Worm (Caenorhabditis elegans) whole organism, young adult: Measurements from ENCODE around the gene K04C2.5.

ENCODE experiments used
- C17E4.6 ChIP-seq: fragments of 200-800 bp; sonication (Bioruptor generic); IDR thresholded peaks from 2 replicates; pipeline ENCODE4 v1.3.6; 2022; ENCODE audit warnings: missing genetic modification reagents, missing genetic modification characterization, missing compliant biosample characterization
- hlh-26 ChIP-seq: fragments of 200-800 bp; sonication (Bioruptor generic); conservative IDR thresholded peaks from 2 replicates; pipeline ENCODE4 v1.3.6; 2022; ENCODE audit warnings: missing genetic modification reagents, missing genetic modification characterization, missing compliant biosample characterization
- hmg-20 ChIP-seq: fragments of 200-800 bp; sonication (Bioruptor generic); IDR thresholded peaks from 2 replicates; pipeline ENCODE4 v1.3.6; 2022; ENCODE audit warnings: missing genetic modification reagents, missing genetic modification characterization, missing compliant biosample characterization
- lin-35 ChIP-seq, 3 experiments: fragments of 150-350 bp in 2 of 3; sonication (generic microtip) in 1 of 3; optimal IDR thresholded peaks; 2 replicates each; lab custom pipeline; 2014 to 2018; ENCODE audit warnings: missing biosample characterization in 3 of 3, missing genetic modification characterization in 3 of 3, missing genetic modification reagents in 3 of 3
- lsy-27 ChIP-seq: sonication (generic microtip); optimal IDR thresholded peaks from 2 replicates; lab custom pipeline; 2017; ENCODE audit warnings: missing genetic modification characterization, mild to moderate bottlenecking, missing compliant biosample characterization, antibody characterized with exemption, missing genotype, borderline replicate concordance; ENCODE audit not compliant: insufficient read depth
- mes-4 ChIP-seq: sonication (generic microtip); optimal IDR thresholded peaks from 2 replicates; lab custom pipeline; 2016; ENCODE audit warnings: missing genotype, missing genetic modification characterization, missing compliant biosample characterization
- nfyb-1 ChIP-seq: fragments of 200-800 bp; sonication (Bioruptor generic); IDR thresholded peaks from 2 replicates; pipeline ENCODE4 v1.3.6; 2022; ENCODE audit warnings: missing genetic modification reagents, missing genetic modification characterization, missing compliant biosample characterization
- pbrm-1 ChIP-seq: fragments of 200-800 bp; sonication (Bioruptor generic); IDR thresholded peaks from 2 replicates; pipeline ENCODE4 v1.3.6; 2022; ENCODE audit warnings: missing genetic modification reagents, missing genetic modification characterization, missing compliant biosample characterization
- repo-1 ChIP-seq: sonication (generic microtip); optimal IDR thresholded peaks from 2 replicates; lab custom pipeline; 2017; ENCODE audit warnings: mild to moderate bottlenecking, missing genetic modification characterization, missing compliant biosample characterization
- sdz-38 ChIP-seq: sonication (generic microtip); optimal IDR thresholded peaks from 2 replicates; lab custom pipeline; 2016; ENCODE audit warnings: missing genotype, missing genetic modification characterization, missing compliant biosample characterization
- unc-130 ChIP-seq: sonication (generic microtip); optimal IDR thresholded peaks from 2 replicates; lab custom pipeline; 2016; ENCODE audit warnings: missing genetic modification reagents, missing genetic modification characterization, missing compliant biosample characterization
- unc-62 ChIP-seq: fragments of 150-350 bp; optimal IDR thresholded peaks from 2 replicates; lab custom pipeline; 2014; ENCODE audit warnings: missing biosample characterization, missing genetic modification reagents, missing genetic modification characterization
- ztf-22 ChIP-seq: fragments of 200-800 bp; sonication (Bioruptor generic); optimal IDR thresholded peaks from 2 replicates; lab custom pipeline; 2018; ENCODE audit warnings: mild to moderate bottlenecking, missing genetic modification characterization, moderate library complexity, missing compliant biosample characterization

DNA sequence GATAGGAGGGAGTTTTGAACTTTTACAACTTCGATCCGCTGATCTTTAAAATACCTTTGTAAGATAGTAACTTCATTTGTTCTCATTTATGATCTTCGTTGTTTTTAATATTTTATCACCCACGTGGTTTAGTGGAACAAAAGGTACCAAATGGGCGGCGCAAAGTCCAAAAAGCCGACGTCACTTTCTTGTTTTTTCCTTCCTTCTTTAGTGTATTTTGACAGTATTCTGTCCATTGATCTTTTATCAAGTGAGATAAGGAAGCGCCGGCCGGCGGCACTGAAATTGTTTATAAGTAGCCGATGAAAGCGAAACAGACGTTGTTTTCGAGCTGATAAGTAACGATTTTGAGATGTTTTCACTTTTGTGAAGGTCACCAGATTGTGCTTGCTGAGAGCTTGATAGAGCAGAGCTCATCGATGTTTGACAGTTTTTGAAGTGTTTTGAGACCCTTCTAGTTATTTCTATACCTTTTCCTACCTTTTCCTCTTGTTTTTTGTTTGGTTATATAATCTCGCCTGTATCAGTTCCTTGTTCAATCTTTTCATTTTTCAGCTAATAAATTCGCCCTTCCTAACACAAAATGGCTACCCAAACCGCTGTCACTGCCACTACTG, 18.8 kb downstream of the K04C2.5 start, which contains the start of gene K04C2.3:
- TF ChIP-seq nfyb-1 (GFP tag; lab: Robert Waterston, UW) (no peak), hlh-26 (GFP tag; lab: Robert Waterston, UW) (no peak), hmg-20 (GFP tag; lab: Robert Waterston, UW) (no peak), pbrm-1 (GFP tag; lab: Robert Waterston, UW) (no peak), sdz-38 (no peak), ztf-22 (GFP tag; lab: Kevin White, UChicago) (no peak), unc-130 (GFP tag; lab: Kevin White, UChicago) (no peak), lin-35 (GFP tag; optimal IDR thresholded peaks at IDR 0.05; lab: Kevin White, UChicago) (no peak), C17E4.6 (GFP tag; lab: Robert Waterston, UW) (no peak), lsy-27 (tag; lab: Kevin White, UChicago) (no peak), unc-62 (GFP tag; lab: Kevin White, UChicago) (no peak), mes-4 (no peak), repo-1 (tag; lab: Kevin White, UChicago) (no peak)
